Worm (Caenorhabditis elegans) whole organism, L1 larva: Measurements from ENCODE around the gene fipr-5.

Experiments
- ama-1 ChIP-seq: fragments of 150-350 bp; optimal IDR thresholded peaks from 2 replicates; lab custom pipeline; 2014
- ces-1 ChIP-seq: fragments of 150-350 bp; optimal IDR thresholded peaks from 2 replicates; lab custom pipeline; 2014; ENCODE audit warnings: missing biosample characterization, missing genetic modification reagents, missing genetic modification characterization
- egl-27 ChIP-seq, 2 experiments: fragments of 150-350 bp in 1 of 2; sonication (generic microtip); optimal IDR thresholded peaks; 3 replicates each; lab custom pipeline; 2017 to 2018; ENCODE audit warnings: missing biosample characterization in 2 of 2, missing genetic modification characterization in 2 of 2, missing genetic modification reagents in 2 of 2
- fkh-10 ChIP-seq: sonication (generic microtip); optimal IDR thresholded peaks from 2 replicates; lab custom pipeline; 2017; ENCODE audit warnings: missing biosample characterization, missing genetic modification reagents, missing genetic modification characterization
- lsy-2 ChIP-seq, 2 experiments: fragments of 150-350 bp; optimal IDR thresholded peaks; 2 replicates each; lab custom pipeline; 2014; ENCODE audit warnings: missing biosample characterization in 2 of 2, missing genetic modification characterization in 2 of 2
- nhr-237 ChIP-seq: fragments of 150-350 bp; optimal IDR thresholded peaks from 2 replicates; lab custom pipeline; 2014; ENCODE audit warnings: missing biosample characterization, missing genetic modification characterization
- nhr-76 ChIP-seq: sonication (generic microtip); optimal IDR thresholded peaks from 2 replicates; lab custom pipeline; 2017; ENCODE audit warnings: missing biosample characterization, missing genetic modification characterization
- nhr-77 ChIP-seq: fragments of 150-350 bp; optimal IDR thresholded peaks from 2 replicates; lab custom pipeline; 2014; ENCODE audit warnings: missing biosample characterization, missing genetic modification characterization
- unc-62 ChIP-seq: fragments of 150-350 bp; optimal IDR thresholded peaks from 2 replicates; lab custom pipeline; 2014; ENCODE audit warnings: missing biosample characterization, missing genetic modification reagents, missing genetic modification characterization
- ztf-4 ChIP-seq: fragments of 150-350 bp; optimal IDR thresholded peaks from 2 replicates; lab custom pipeline; 2014; ENCODE audit warnings: missing biosample characterization, missing genetic modification characterization

DNA sequence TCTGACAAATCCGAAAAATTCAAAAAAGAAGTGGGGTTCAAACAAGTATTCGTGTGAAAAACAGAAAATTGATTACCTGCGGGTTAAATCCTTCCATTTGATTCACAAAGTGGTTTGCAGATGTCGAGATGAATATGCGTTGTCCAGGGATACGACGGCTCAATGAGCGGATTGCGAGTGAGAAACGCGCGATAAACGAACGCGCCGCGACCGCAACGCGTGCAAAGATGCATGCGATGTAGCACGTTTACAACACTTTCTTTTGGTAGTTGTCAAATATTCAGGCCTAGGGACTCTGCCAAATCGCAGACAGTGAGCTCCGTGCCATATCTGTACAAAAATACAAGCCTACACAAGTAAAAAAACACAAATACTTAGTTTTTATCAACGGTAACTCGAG is 17.4 kb upstream of the fipr-5 start, which contains the start of gene fubl-1:
- TF ChIP-seq unc-62 (GFP tag; lab: Kevin White, UChicago) = no peak
- no peak for TF ChIP-seq fkh-10 (GFP tag; lab: Kevin White, UChicago)
- TF ChIP-seq ama-1 = no peak
- TF ChIP-seq ces-1 = no peak
- TF ChIP-seq nhr-237 (tag; lab: Kevin White, UChicago) = no peak
- no peak for TF ChIP-seq ztf-4 (tag; lab: Kevin White, UChicago)
- TF ChIP-seq nhr-77 (tag; lab: Kevin White, UChicago) = no peak
- TF ChIP-seq lsy-2 (tag; optimal IDR thresholded peaks at IDR 0.05; lab: Kevin White, UChicago) = peak; percentile 9 to 58
- TF ChIP-seq nhr-76 (tag; lab: Kevin White, UChicago) = no peak
- no peak for TF ChIP-seq egl-27 (tag; optimal IDR thresholded peaks at IDR 0.05; lab: Kevin White, UChicago)
